Fruit fly (Drosophila melanogaster) whole organism, embryonic: ENCODE results near the gene D12.

Experiments used
- Aef1 ChIP-seq: fragments of 200-800 bp; sonication (Bioruptor generic); IDR thresholded peaks from 3 replicates; pipeline ENCODE4 v1.3.6; 2022; ENCODE audit warnings: missing biosample characterization, missing genetic modification characterization
- Antp ChIP-seq: fragments of 200-800 bp; sonication (Bioruptor generic); optimal IDR thresholded peaks from 3 replicates; lab custom pipeline; 2016; ENCODE audit warnings: missing biosample characterization, missing genetic modification characterization
- Atf-2 ChIP-seq: fragments of 200-800 bp; sonication (Bioruptor generic); optimal IDR thresholded peaks from 2 replicates; lab custom pipeline; 2016; ENCODE audit warnings: missing biosample characterization, missing genetic modification characterization
- C15 ChIP-seq: fragments of 200-800 bp; sonication (Bioruptor generic); IDR thresholded peaks from 3 replicates; pipeline ENCODE4 v1.3.6; 2022; ENCODE audit warnings: missing biosample characterization, missing genetic modification characterization
- CG10654 ChIP-seq: fragments of 200-800 bp; sonication (Bioruptor generic); optimal IDR thresholded peaks from 2 replicates; lab custom pipeline; 2016; ENCODE audit warnings: missing biosample characterization, missing genetic modification characterization
- CG10979 ChIP-seq: fragments of 200-800 bp; sonication (Bioruptor generic); optimal IDR thresholded peaks from 2 replicates; lab custom pipeline; 2018; ENCODE audit warnings: missing biosample characterization, mild to moderate bottlenecking, missing genetic modification characterization, moderate library complexity
- CG11085 ChIP-seq: fragments of 200-800 bp; sonication (Bioruptor generic); IDR thresholded peaks from 2 replicates; pipeline ENCODE4 v1.3.6; 2022; ENCODE audit warnings: missing biosample characterization, missing genetic modification characterization
- CG11093 ChIP-seq: fragments of 200-800 bp; sonication (Bioruptor generic); IDR thresholded peaks from 3 replicates; pipeline ENCODE4 v1.3.6; 2022; ENCODE audit warnings: missing biosample characterization, missing genetic modification characterization
- CG12155 ChIP-seq: fragments of 200-800 bp; sonication (Bioruptor generic); optimal IDR thresholded peaks from 3 replicates; lab custom pipeline; 2016; ENCODE audit warnings: missing biosample characterization, missing genetic modification characterization
- CG13296 ChIP-seq: fragments of 200-800 bp; sonication (Bioruptor generic); optimal IDR thresholded peaks from 3 replicates; lab custom pipeline; 2018; ENCODE audit warnings: missing biosample characterization, mild to moderate bottlenecking, missing genetic modification characterization
- CG14014 ChIP-seq: fragments of 200-800 bp; sonication (Bioruptor generic); IDR thresholded peaks from 2 replicates; pipeline ENCODE4 v1.3.6; 2022; ENCODE audit warnings: missing biosample characterization, missing genetic modification characterization
- CG1792 ChIP-seq: fragments of 200-800 bp; sonication (Bioruptor generic); optimal IDR thresholded peaks from 2 replicates; lab custom pipeline; 2016; ENCODE audit warnings: missing biosample characterization, missing genetic modification characterization
- CG2120 ChIP-seq: fragments of 200-800 bp; sonication (Bioruptor generic); optimal IDR thresholded peaks from 3 replicates; lab custom pipeline; 2016; ENCODE audit warnings: missing biosample characterization, missing genetic modification characterization
- CG2889 ChIP-seq: fragments of 200-800 bp; sonication (Bioruptor generic); IDR thresholded peaks from 3 replicates; pipeline ENCODE4 v1.3.6; 2022; ENCODE audit warnings: missing biosample characterization, missing genetic modification characterization
- CG3838 ChIP-seq: fragments of 200-800 bp; sonication (Bioruptor generic); optimal IDR thresholded peaks from 3 replicates; lab custom pipeline; 2016; ENCODE audit warnings: missing biosample characterization, missing genetic modification characterization
- CG4360 ChIP-seq: fragments of 200-800 bp; sonication (Bioruptor generic); IDR thresholded peaks from 2 replicates; pipeline ENCODE4 v1.3.6; 2022; ENCODE audit warnings: missing biosample characterization, missing genetic modification characterization
- CG9609 ChIP-seq: fragments of 200-800 bp; sonication (Bioruptor generic); optimal IDR thresholded peaks from 3 replicates; lab custom pipeline; 2016; ENCODE audit warnings: missing biosample characterization, missing genetic modification characterization
- Dip3 ChIP-seq: fragments of 200-800 bp; sonication (Bioruptor generic); optimal IDR thresholded peaks from 3 replicates; lab custom pipeline; 2016; ENCODE audit warnings: missing biosample characterization, missing genetic modification characterization
- H2.0 ChIP-seq: fragments of 200-800 bp; sonication (Bioruptor generic); IDR thresholded peaks from 2 replicates; pipeline ENCODE4 v1.3.6; 2022; ENCODE audit warnings: missing biosample characterization, missing genetic modification characterization
- Neu2 ChIP-seq: fragments of 200-800 bp; sonication (Bioruptor generic); optimal IDR thresholded peaks from 3 replicates; lab custom pipeline; 2016; ENCODE audit warnings: missing biosample characterization, missing genetic modification characterization, borderline replicate concordance
- Poxn ChIP-seq: fragments of 200-800 bp; sonication (Bioruptor generic); IDR thresholded peaks from 2 replicates; pipeline ENCODE4 v1.3.6; 2022; ENCODE audit warnings: missing biosample characterization, missing genetic modification characterization
- Sry-δ ChIP-seq: fragments of 200-800 bp; sonication (Bioruptor generic); optimal IDR thresholded peaks from 2 replicates; lab custom pipeline; 2016; ENCODE audit warnings: missing biosample characterization, missing genetic modification characterization
- Xrp1 ChIP-seq: fragments of 200-800 bp; sonication (Bioruptor generic); IDR thresholded peaks from 2 replicates; pipeline ENCODE4 v1.3.6; 2022; ENCODE audit warnings: missing biosample characterization, missing genetic modification characterization
- abd-A ChIP-seq: fragments of 200-800 bp; sonication (Bioruptor generic); optimal IDR thresholded peaks from 3 replicates; lab custom pipeline; 2019; ENCODE audit warnings: missing biosample characterization, mild to moderate bottlenecking, missing genetic modification characterization, moderate library complexity
- ap ChIP-seq: fragments of 200-800 bp; sonication (Bioruptor generic); IDR thresholded peaks from 2 replicates; pipeline ENCODE4 v1.3.6; 2022; ENCODE audit warnings: missing biosample characterization, missing genetic modification characterization
- bsh ChIP-seq, 2 experiments: fragments of 200-800 bp; sonication (Bioruptor generic); optimal IDR thresholded peaks; 2 replicates each; lab custom pipeline; 2017 to 2018; ENCODE audit warnings: mild to moderate bottlenecking in 2 of 2, missing biosample characterization in 2 of 2, missing genetic modification characterization in 2 of 2, moderate library complexity in 1 of 2
- caup ChIP-seq: fragments of 200-800 bp; sonication (Bioruptor generic); optimal IDR thresholded peaks from 3 replicates; lab custom pipeline; 2017; ENCODE audit warnings: missing biosample characterization, mild to moderate bottlenecking, missing genetic modification characterization, moderate library complexity; ENCODE audit not compliant: severe bottlenecking
- cg ChIP-seq: fragments of 200-800 bp; sonication (Bioruptor generic); optimal IDR thresholded peaks from 3 replicates; lab custom pipeline; 2019; ENCODE audit warnings: missing biosample characterization, mild to moderate bottlenecking, missing genetic modification characterization, moderate library complexity
- chn ChIP-seq: fragments of 200-800 bp; sonication (Bioruptor generic); optimal IDR thresholded peaks from 2 replicates; lab custom pipeline; 2016; ENCODE audit warnings: missing biosample characterization, missing genetic modification characterization
- dmrt99B ChIP-seq: fragments of 200-800 bp; sonication (Bioruptor generic); optimal IDR thresholded peaks from 2 replicates; lab custom pipeline; 2018; ENCODE audit warnings: missing biosample characterization, mild to moderate bottlenecking, missing genetic modification characterization, moderate library complexity
- dpn ChIP-seq, 2 experiments: fragments of 200-800 bp; sonication (Bioruptor generic); optimal IDR thresholded peaks; 3 replicates each; lab custom pipeline; 2016; ENCODE audit warnings: missing biosample characterization in 2 of 2, missing genetic modification characterization in 2 of 2
- exex ChIP-seq: fragments of 200-800 bp; sonication (Bioruptor generic); optimal IDR thresholded peaks from 4 replicates; lab custom pipeline; 2018; ENCODE audit warnings: missing biosample characterization, mild to moderate bottlenecking, missing genetic modification characterization, moderate library complexity
- fd3F ChIP-seq: fragments of 200-800 bp; sonication (Bioruptor generic); optimal IDR thresholded peaks from 2 replicates; lab custom pipeline; 2018; ENCODE audit warnings: missing biosample characterization, mild to moderate bottlenecking, missing genetic modification characterization, moderate library complexity
- gfzf ChIP-seq: fragments of 200-800 bp; sonication (Bioruptor generic); optimal IDR thresholded peaks from 2 replicates; lab custom pipeline; 2016; ENCODE audit warnings: missing biosample characterization, mild to moderate bottlenecking, missing genetic modification characterization, moderate library complexity
- jumu ChIP-seq: fragments of 200-800 bp; sonication (Bioruptor generic); optimal IDR thresholded peaks from 3 replicates; lab custom pipeline; 2016; ENCODE audit warnings: missing biosample characterization, missing genetic modification characterization
- klu ChIP-seq: fragments of 200-800 bp; sonication (Bioruptor generic); IDR thresholded peaks from 2 replicates; pipeline ENCODE4 v1.3.6; 2022; ENCODE audit warnings: missing biosample characterization, missing genetic modification characterization
- otp ChIP-seq: fragments of 200-800 bp; sonication (Bioruptor generic); IDR thresholded peaks from 3 replicates; pipeline ENCODE4, ENCODE4 v1.3.6; 2022; ENCODE audit warnings: missing biosample characterization, missing genetic modification characterization
- pho ChIP-seq: fragments of 200-800 bp; sonication (Bioruptor generic); optimal IDR thresholded peaks from 2 replicates; lab custom pipeline; 2016; ENCODE audit warnings: missing biosample characterization, missing genetic modification characterization
- ranshi ChIP-seq: fragments of 200-800 bp; sonication (Bioruptor generic); IDR thresholded peaks from 2 replicates; pipeline ENCODE4 v1.3.6; 2022; ENCODE audit warnings: missing biosample characterization, missing genetic modification characterization
- sc ChIP-seq, 3 experiments: fragments of >200 bp in 2 of 3; fragments of 200-800 bp in 1 of 3; sonication (Bioruptor generic) in 1 of 3; optimal IDR thresholded peaks; 2 replicates in 2 of 3; 3 replicates in 1 of 3; lab custom pipeline; 2017; ENCODE audit warnings: mild to moderate bottlenecking in 1 of 3, missing biosample characterization in 1 of 3, missing genetic modification characterization in 1 of 3, missing genetic modification reagents in 1 of 3
- scrt ChIP-seq: fragments of 200-800 bp; sonication (Bioruptor generic); optimal IDR thresholded peaks from 2 replicates; lab custom pipeline; 2018; ENCODE audit warnings: missing biosample characterization, mild to moderate bottlenecking, missing genetic modification characterization, moderate library complexity
- sima ChIP-seq: fragments of 200-800 bp; sonication (Bioruptor generic); optimal IDR thresholded peaks from 2 replicates; lab custom pipeline; 2016; ENCODE audit warnings: missing biosample characterization, missing genetic modification characterization
- sob ChIP-seq: fragments of 200-800 bp; sonication (Bioruptor generic); IDR thresholded peaks from 2 replicates; pipeline ENCODE4 v1.3.6; 2022; ENCODE audit warnings: missing biosample characterization, missing genetic modification characterization
- tna ChIP-seq: fragments of 200-800 bp; sonication (Bioruptor generic); IDR thresholded peaks from 2 replicates; pipeline ENCODE4 v1.3.6; 2022; ENCODE audit warnings: missing biosample characterization, missing genetic modification characterization; ENCODE audit not compliant: partially characterized antibody
- trem ChIP-seq: fragments of 200-800 bp; optimal IDR thresholded peaks from 3 replicates; lab custom pipeline; 2019; ENCODE audit warnings: missing biosample characterization, mild to moderate bottlenecking, missing genetic modification characterization, moderate library complexity
- twi ChIP-seq: fragments of 200-800 bp; optimal IDR thresholded peaks from 2 replicates; lab custom pipeline; 2019; ENCODE audit warnings: missing biosample characterization, mild to moderate bottlenecking, missing genetic modification characterization, moderate library complexity
- tx ChIP-seq: fragments of 200-800 bp; sonication (Bioruptor generic); optimal IDR thresholded peaks from 2 replicates; lab custom pipeline; 2016; ENCODE audit warnings: missing biosample characterization, missing genetic modification characterization
- vvl ChIP-seq: fragments of 200-800 bp; sonication (Bioruptor generic); IDR thresholded peaks from 2 replicates; pipeline ENCODE4 v1.3.6; 2022; ENCODE audit warnings: missing biosample characterization, missing genetic modification characterization
- wek ChIP-seq: fragments of 200-800 bp; sonication (Bioruptor generic); optimal IDR thresholded peaks from 3 replicates; lab custom pipeline; 2018; ENCODE audit warnings: missing biosample characterization, mild to moderate bottlenecking, missing genetic modification characterization, moderate library complexity

D12 gene

DNA sequence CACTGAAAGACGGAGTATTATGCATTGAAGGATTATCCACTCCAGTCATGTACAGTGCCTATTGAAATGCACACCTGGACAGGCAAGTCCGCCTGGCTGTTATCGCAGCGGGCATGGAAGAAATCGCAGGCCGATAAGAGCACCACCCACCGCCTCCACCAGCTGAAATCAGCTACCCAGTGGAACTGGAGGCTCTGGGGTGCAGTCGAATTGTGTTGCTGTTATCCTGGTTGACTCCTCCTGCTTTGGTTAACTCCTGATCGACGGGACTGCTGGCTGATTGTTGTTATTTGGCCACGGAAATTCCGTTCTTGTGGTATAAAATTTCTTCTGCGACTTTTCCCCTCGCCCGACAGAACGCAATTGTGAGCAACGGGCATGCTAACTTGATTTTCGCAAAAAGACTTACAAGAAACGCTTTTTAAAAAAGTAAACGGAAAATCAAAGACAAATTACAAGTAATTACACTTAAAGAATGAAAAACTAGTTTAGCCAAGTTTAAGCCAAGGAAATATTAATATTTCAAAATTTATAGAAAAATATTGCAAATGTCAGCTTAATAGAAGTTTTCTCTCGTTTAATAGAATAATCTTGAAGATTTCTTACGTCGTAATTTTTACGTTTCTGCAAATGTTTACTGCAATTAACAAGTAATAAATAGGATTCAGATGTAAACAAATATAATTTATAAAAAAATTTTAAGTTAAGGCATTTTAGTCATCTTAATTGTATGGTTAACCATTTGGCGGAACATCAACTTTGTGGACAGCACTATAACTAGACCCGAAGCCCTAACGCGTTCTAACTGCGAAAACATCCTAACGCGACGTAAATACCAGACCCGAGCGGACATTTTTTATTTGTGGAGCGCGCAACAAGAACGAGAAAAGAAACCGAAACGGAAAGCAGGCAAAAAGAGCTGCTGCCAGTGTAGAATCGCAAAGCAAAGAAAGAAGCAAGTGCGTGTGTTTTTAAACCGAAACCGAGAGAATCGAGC is 22.0 kb downstream of the D12 start, which contains the start of the genes CG13398 and Akap200 (continued):
- no peak for TF ChIP-seq sc (optimal IDR thresholded peaks at IDR 0.05; lab: Kevin White, UChicago)
- TF ChIP-seq sc (GFP tag; optimal IDR thresholded peaks at IDR 0.05; lab: Kevin White, UChicago), result no peak
- peak; percentile 48 for TF ChIP-seq CG2120 (GFP tag; lab: Kevin White, UChicago)
- TF ChIP-seq twi (tag; lab: Kevin White, UChicago), result no peak
- no peak for TF ChIP-seq Aef1
- no peak for TF ChIP-seq H2.0
- peak; percentile 80 for TF ChIP-seq gfzf (GFP tag; lab: Kevin White, UChicago)
- no peak for TF ChIP-seq ranshi (GFP tag; lab: Robert Waterston, UW)
- no peak for TF ChIP-seq CG3838 (GFP tag; lab: Kevin White, UChicago)
- peak; percentile 50 for TF ChIP-seq chn (GFP tag; lab: Kevin White, UChicago)
- TF ChIP-seq trem (tag; lab: Kevin White, UChicago), result peak; percentile 98
- TF ChIP-seq jumu, result no peak
- no peak for TF ChIP-seq cg
- TF ChIP-seq wek (GFP tag; lab: Kevin White, UChicago), result no peak
- no peak for TF ChIP-seq CG11085 (GFP tag; lab: Robert Waterston, UW)
- peak; percentile 5 for TF ChIP-seq fd3F (GFP tag; lab: Kevin White, UChicago)
- no peak; the same call in none of the 2 replicates for TF ChIP-seq vvl (GFP tag; lab: Robert Waterston, UW)
- no peak for TF ChIP-seq Neu2
- TF ChIP-seq CG11093, result no peak
- no peak for TF ChIP-seq dmrt99B
- TF ChIP-seq scrt, result no peak
- TF ChIP-seq tna (GFP tag; lab: Robert Waterston, UW), result no peak
- TF ChIP-seq bsh (GFP tag; optimal IDR thresholded peaks at IDR 0.05; lab: Kevin White, UChicago), result no peak
- no peak for TF ChIP-seq CG10979 (tag; lab: Kevin White, UChicago)
- TF ChIP-seq klu (GFP tag; lab: Robert Waterston, UW), result 0 out of 2 replicates have a peak, but pooled peaks have one; percentile 23
- no peak for TF ChIP-seq sob (GFP tag; lab: Robert Waterston, UW)
- TF ChIP-seq abd-A (tag; lab: Kevin White, UChicago), result no peak
- peak; percentile 3 for TF ChIP-seq pho (GFP tag; lab: Kevin White, UChicago)
- TF ChIP-seq Xrp1 (GFP tag; lab: Robert Waterston, UW), result no peak
- TF ChIP-seq exex (tag; lab: Kevin White, UChicago), result no peak
- TF ChIP-seq Antp, result no peak
- no peak for TF ChIP-seq tx (GFP tag; lab: Kevin White, UChicago)
- no peak for TF ChIP-seq Poxn (GFP tag; lab: Robert Waterston, UW)
- peak; percentile 2 for TF ChIP-seq caup (GFP tag; lab: Kevin White, UChicago)
- peak in 1 of 2 experiments; percentile 9 for TF ChIP-seq dpn (GFP tag; optimal IDR thresholded peaks at IDR 0.05; lab: Kevin White, UChicago)
- no peak for TF ChIP-seq CG1792 (GFP tag; lab: Kevin White, UChicago)
- no peak for TF ChIP-seq Atf-2 (GFP tag; lab: Kevin White, UChicago)
- TF ChIP-seq CG12155, result peak; percentile 37
- no peak for TF ChIP-seq CG10654 (GFP tag; lab: Kevin White, UChicago)
- no peak for TF ChIP-seq CG13296 (GFP tag; lab: Kevin White, UChicago)
- no peak for TF ChIP-seq C15 (GFP tag; lab: Robert Waterston, UW)
- no peak for TF ChIP-seq CG4360 (GFP tag; lab: Robert Waterston, UW)
- TF ChIP-seq Sry-δ (GFP tag; lab: Kevin White, UChicago), result no peak
- no peak for TF ChIP-seq sima (GFP tag; lab: Kevin White, UChicago)
- no peak for TF ChIP-seq CG2889 (GFP tag; lab: Robert Waterston, UW)
- TF ChIP-seq ap (GFP tag; lab: Robert Waterston, UW), result no peak
- TF ChIP-seq Dip3 (GFP tag; lab: Kevin White, UChicago), result no peak
- no peak for TF ChIP-seq CG9609 (GFP tag; lab: Kevin White, UChicago)
- TF ChIP-seq CG14014, result no peak
- TF ChIP-seq otp (GFP tag; lab: Robert Waterston, UW), result no peak
